Fruit fly (Drosophila melanogaster) whole organism, larva: Measurements from ENCODE around the gene DNaseII.

Experiments used
- noc ChIP-seq: fragments of 200-800 bp; sonication (Bioruptor generic); optimal IDR thresholded peaks from 3 replicates; lab custom pipeline; 2019; ENCODE audit warnings: missing biosample characterization, mild to moderate bottlenecking, missing genetic modification characterization, moderate library complexity

DNaseII gene

DNA sequence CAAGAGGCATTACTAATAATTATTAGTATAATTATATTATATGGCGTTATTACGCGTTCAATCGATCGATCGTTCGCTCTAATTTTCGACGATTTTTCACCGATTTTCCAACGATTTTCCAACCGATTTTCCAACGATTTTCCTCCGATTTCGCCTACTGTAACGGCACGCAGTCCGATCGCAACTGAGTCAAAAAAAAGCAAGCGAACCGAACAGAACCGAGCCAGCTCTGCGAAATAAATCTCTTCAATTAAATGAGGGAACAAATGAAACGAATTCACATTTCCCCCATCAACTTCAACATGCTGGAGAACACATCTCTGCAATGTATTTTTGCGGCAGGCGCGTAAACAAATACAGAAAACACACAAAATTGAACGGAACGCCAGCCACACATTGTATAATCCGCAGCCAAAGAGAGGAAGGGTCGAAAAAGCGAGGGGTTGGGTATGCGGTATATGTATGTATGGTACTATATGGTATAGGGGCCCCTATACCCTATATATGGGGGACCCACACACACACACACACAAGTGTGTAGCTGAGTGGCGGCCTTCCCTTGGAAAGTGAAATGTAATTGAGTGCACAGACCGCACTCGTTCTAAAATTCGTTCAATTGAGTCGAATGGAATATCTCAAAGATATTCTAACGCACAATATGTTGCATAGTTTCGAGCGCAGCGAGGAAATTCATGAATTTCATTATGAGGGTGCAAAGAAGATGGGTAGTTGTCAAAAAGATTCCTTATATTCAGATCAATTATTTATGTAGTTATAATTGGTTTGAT is 33.8 kb downstream of the DNaseII start, which contains the start of gene htl:
htl (minus strand) TSS at position 186 of the 788 bp plus-strand sequence.
- TF ChIP-seq noc (tag; lab: Kevin White, UChicago), result no peak

DNA sequence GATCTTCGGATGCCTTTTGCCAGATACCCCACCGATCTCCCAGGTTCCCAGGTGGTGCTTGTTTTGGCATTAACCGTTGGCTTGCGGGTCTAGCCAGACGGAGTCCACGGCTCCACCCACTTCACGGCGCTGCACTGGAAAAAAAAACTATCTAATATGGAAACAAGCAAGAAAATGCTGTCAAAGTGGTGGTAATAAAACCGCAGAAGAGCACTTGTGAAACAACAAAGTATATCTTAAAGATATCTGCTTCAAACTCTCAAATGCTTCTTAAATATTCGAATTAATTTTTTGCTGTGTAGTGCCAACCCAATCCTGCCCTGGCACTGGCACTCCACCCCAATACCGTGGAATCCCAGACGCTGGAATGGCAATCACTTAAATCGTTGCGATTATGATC is 39.2 kb downstream of the DNaseII start:
- TF ChIP-seq noc (tag; lab: Kevin White, UChicago), result no peak

DNA sequence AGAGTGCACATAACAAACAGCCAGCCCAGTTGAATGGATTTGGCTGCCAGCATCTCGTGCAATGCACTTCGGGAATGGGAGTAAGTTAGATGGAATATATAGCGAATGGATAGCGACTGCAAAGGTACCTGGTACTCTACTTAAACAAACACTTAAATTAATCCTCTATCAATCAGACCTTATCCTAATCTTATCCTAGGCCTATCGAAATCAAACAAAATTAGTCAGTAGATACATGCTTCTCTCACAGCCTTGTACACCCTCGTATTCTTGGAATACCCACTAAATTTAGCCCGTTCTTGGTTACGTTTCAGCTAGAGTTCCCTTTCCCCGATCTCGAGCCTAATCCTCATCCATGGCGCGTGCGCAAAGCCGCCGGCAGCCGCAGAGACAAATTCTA is 41.4 kb downstream of the DNaseII start:
- TF ChIP-seq noc (tag; lab: Kevin White, UChicago), result no peak

DNA sequence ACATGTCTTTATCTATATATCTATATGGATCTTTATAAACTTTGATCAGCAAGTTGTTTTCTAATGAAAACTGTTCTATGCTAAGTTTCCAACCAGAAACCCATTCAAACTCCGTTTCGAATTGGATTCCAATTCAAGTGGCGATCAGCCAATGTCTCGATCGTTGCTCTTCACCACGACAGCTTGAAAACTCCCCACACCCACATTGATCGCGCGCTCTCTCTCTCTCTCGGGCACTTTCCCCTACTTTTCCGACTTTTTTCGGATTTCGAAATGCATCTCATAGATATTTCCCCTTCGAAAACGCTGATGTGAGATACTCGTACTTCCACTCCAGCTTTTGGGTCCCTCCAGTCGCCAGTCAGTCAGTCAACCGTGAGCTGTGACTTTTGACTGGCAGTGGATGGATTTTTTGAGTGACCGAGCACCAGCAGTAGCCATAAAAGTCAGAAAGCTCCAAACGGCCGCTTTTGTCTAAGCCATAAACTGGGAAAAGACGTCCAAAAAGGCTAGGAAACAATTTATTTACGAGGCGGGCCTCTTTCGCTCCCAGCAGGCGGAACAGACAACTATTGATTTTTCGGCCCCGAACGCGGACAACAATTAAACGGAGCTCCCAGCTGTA is 44.1 kb downstream of the DNaseII start:
- TF ChIP-seq noc (tag; lab: Kevin White, UChicago), result no peak

DNA sequence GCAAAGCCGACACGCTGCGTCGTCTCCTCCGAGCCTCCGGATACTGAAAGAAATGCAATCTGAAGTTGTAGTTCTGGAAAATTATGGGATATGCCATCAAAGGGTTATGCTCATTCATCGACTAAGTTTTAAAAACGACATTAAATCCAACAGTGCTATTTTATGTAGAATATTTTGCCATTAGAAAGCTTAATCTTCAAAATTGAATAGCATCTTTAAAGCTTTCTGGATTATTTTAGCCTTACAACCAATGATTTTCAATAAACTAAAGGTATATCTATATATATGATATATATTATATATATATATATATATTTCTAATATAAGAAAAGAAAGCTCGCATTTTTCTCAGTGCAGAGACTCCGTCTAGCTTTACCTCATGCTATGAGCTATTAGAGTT is 45.2 kb downstream of the DNaseII start:
- no peak for TF ChIP-seq noc (tag; lab: Kevin White, UChicago)

DNA sequence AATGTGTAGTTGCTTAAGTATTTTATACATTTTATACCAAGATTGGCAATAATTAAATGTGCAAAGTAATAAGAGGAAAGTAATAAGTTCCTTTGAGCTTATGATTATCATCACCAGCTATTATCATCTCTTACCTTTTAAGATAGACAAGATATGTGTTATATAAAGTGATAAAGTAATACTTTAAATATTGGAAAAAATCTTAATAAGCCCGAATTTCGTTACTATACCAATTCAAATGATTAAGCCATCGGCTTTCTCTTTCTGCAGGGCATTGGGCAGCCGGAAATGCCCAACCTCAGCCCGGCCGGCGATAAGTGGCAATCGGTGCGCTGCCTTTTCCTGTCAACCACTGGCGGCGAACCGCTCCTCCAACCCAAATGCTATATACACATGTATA is 48.8 kb downstream of the DNaseII start:
- no peak for TF ChIP-seq noc (tag; lab: Kevin White, UChicago)
